Fruit fly (Drosophila melanogaster): ENCODE measurements around the gene CG14100.
A peak's percentile ranks its signal among the peaks of the same experiment; 100 is the strongest.

The CG14100 gene

DNA sequence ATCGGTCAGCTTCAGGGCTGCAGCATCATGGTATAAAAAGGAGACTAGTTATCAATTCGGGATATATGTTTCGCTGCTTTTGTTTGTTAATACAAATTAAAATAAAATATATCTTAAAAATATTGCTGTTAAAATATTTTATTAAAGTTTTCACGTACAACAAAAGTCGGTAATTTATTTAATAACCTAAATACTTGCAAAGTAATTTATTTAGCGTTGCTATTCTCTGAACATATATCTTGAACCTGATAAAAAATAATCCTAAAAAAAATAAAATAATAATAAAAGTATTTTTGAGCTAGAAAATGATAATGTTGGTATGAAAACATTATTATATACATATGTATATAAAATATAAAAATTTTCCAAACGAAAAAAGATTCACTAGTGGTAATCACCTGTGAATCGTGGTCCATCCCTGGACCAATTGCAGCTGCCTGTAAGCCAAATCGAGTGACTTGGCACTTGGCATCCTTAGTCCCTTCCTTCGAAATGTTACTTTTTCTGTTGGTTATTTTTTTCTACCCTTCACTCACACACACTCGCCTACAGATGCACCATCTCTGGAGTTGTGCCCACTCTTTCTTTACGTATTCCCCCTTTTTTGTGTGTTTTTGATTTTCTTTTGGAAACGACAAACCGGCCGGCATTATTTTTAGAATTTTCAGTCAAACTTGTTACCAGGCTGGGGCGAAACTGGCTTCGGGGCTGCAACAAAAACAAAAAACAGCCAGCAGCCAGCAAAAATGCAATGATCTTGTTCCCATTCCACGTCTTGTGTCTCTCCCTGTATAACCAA, 32.9 kb downstream of the CG14100 start (continued):
- TF ChIP-seq dac (GFP tag; optimal IDR thresholded peaks at IDR 0.05): no peak
- TF ChIP-seq CG1621 (tag; optimal IDR thresholded peaks at IDR 0.05): peak; percentile 50
- TF ChIP-seq Hr39 (GFP tag; optimal IDR thresholded peaks at IDR 0.05): peak; percentile 8
- TF ChIP-seq fd59A (GFP tag; optimal IDR thresholded peaks at IDR 0.05): no peak
- TF ChIP-seq salr (GFP tag; optimal IDR thresholded peaks at IDR 0.05): peak in 1 of 2 experiments; percentile 82
- TF ChIP-seq fd85E (GFP tag; optimal IDR thresholded peaks at IDR 0.05): no peak
- no peak for TF ChIP-seq Sox102F (GFP tag; optimal IDR thresholded peaks at IDR 0.05)
- TF ChIP-seq net (GFP tag; optimal IDR thresholded peaks at IDR 0.05): peak; percentile 24
- TF ChIP-seq CG3032 (tag; optimal IDR thresholded peaks at IDR 0.05): peak; percentile 88
- peak; percentile 63 for TF ChIP-seq CG6808 (GFP tag; optimal IDR thresholded peaks at IDR 0.05)
- TF ChIP-seq Blimp-1 (GFP tag; optimal IDR thresholded peaks at IDR 0.05): peak; percentile 50
- TF ChIP-seq CG4318 (GFP tag; optimal IDR thresholded peaks at IDR 0.05): peak; percentile 60
- peak; percentile 39 for TF ChIP-seq CG8319 (GFP tag; optimal IDR thresholded peaks at IDR 0.05)
- TF ChIP-seq CG6163 (GFP tag; IDR thresholded peaks at IDR 0.05): peak; percentile 49; the same call in 1 of the 3 replicates
- peak; percentile 72 for TF ChIP-seq acj6 (GFP tag; optimal IDR thresholded peaks at IDR 0.05)

- TF ChIP-seq CG11294 (GFP tag; IDR thresholded peaks at IDR 0.05) (no peak), Gug (GFP tag; IDR thresholded peaks at IDR 0.05) (no peak), CG1621 (tag; optimal IDR thresholded peaks at IDR 0.05) (no peak), CG10669 (GFP tag; optimal IDR thresholded peaks at IDR 0.05) (no peak), CG11902 (GFP tag; optimal IDR thresholded peaks at IDR 0.05) (no peak), Smox (GFP tag; optimal IDR thresholded peaks at IDR 0.05) (no peak), Sox15 (GFP tag; optimal IDR thresholded peaks at IDR 0.05) (no peak), dsx (GFP tag; optimal IDR thresholded peaks at IDR 0.05; ENCODE audit: poor library complexity, severe bottlenecking) (peak; percentile 76), achi (GFP tag; optimal IDR thresholded peaks at IDR 0.05) (no peak), CG6163 (GFP tag; IDR thresholded peaks at IDR 0.05) (peak; percentile 68), CG9139 (GFP tag; optimal IDR thresholded peaks at IDR 0.05) (no peak), eg (GFP tag; IDR thresholded peaks at IDR 0.05) (no peak), CG6808 (GFP tag; optimal IDR thresholded peaks at IDR 0.05) (peak; percentile 89)
Observed at dm6 chr3L:19556738-19557137, 33.6 kb downstream of the CG14100 start.

- peak; percentile 39 for TF ChIP-seq cyc (GFP tag; optimal IDR thresholded peaks at IDR 0.05)
- TF ChIP-seq CG31627 (GFP tag; optimal IDR thresholded peaks at IDR 0.05): peak; percentile 34
- no peak for TF ChIP-seq Ets21C (GFP tag; optimal IDR thresholded peaks at IDR 0.05)
- peak; percentile 22 for TF ChIP-seq achi (GFP tag; optimal IDR thresholded peaks at IDR 0.05)
- no peak for TF ChIP-seq Sox15 (GFP tag; optimal IDR thresholded peaks at IDR 0.05)
- TF ChIP-seq acj6 (GFP tag; optimal IDR thresholded peaks at IDR 0.05): peak; percentile 14
- no peak for TF ChIP-seq CG6808 (GFP tag; optimal IDR thresholded peaks at IDR 0.05)
- peak; percentile 13 for TF ChIP-seq topi (GFP tag; optimal IDR thresholded peaks at IDR 0.05)
- no peak for TF ChIP-seq Ets96B (tag; optimal IDR thresholded peaks at IDR 0.05)
- TF ChIP-seq fkh (GFP tag; optimal IDR thresholded peaks at IDR 0.05): no peak
- peak; percentile 82 for TF ChIP-seq Eip78C (GFP tag)
- no peak for TF ChIP-seq CG34406 (GFP tag; optimal IDR thresholded peaks at IDR 0.05)
- peak; percentile 63 for TF ChIP-seq esn (GFP tag; optimal IDR thresholded peaks at IDR 0.05)
- TF ChIP-seq Blimp-1 (GFP tag; optimal IDR thresholded peaks at IDR 0.05): peak; percentile 91
- peak; percentile 37 for TF ChIP-seq Hr39 (GFP tag; optimal IDR thresholded peaks at IDR 0.05)
Observed at dm6 chr3L:19555906-19556457, 34.3 kb downstream of the CG14100 start.

Data from whole organism, prepupa.